Worm (Caenorhabditis elegans) whole organism, L4/young adult: ENCODE measurements around the gene srh-269.

ENCODE experiments used
- W03F9.2 ChIP-seq: fragments of 150-350 bp; optimal IDR thresholded peaks from 2 replicates; lab custom pipeline; 2014; ENCODE audit warnings: missing biosample characterization, missing genetic modification characterization
- dao-5 ChIP-seq: sonication (generic microtip); optimal IDR thresholded peaks from 2 replicates; lab custom pipeline; 2016; ENCODE audit warnings: missing genotype, missing genetic modification characterization, moderate library complexity, missing compliant biosample characterization
- him-1 ChIP-seq: sonication (generic microtip); optimal IDR thresholded peaks from 2 replicates; lab custom pipeline; 2016; ENCODE audit warnings: missing genotype, missing genetic modification reagents, missing genetic modification characterization, missing compliant biosample characterization

The srh-269 gene

ce11 chrV:16606313-16606712, 14.5 kb upstream of the srh-269 start, which contains the start of gene Y32B12C.1:
Gene Y32B12C.1, plus strand, starts transcription at chrV:16606613.
- TF ChIP-seq W03F9.2 (no peak), him-1 (tag; lab: Kevin White, UChicago) (no peak), dao-5 (tag; lab: Kevin White, UChicago) (no peak)

- TF ChIP-seq him-1 (tag; lab: Kevin White, UChicago) (no peak), W03F9.2 (no peak), dao-5 (tag; lab: Kevin White, UChicago) (no peak)
These were observed 13.6 kb upstream of the srh-269 start for ce11 chrV:16605463-16605862.

DNA sequence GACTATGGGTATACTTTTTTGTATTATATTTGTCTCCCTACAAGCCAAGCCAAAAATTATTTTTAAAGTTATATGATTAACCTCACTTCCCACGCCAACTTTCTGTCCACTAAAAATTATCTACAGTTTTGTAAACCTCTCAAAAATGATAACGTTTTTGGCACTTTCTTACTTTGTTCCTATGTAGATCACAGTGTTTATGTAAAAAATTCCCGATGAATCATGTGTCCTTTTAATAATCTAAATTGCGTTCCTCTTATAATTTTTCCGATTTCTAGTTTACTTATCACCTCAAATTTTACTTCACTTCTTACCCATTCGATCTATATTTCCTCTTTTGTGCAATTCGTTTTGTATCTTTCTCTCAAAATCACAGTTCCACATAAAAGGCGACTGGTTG, 12.5 kb upstream of the srh-269 start:
- TF ChIP-seq him-1 (tag; lab: Kevin White, UChicago) (no peak), dao-5 (tag; lab: Kevin White, UChicago) (no peak), W03F9.2 (no peak)

DNA sequence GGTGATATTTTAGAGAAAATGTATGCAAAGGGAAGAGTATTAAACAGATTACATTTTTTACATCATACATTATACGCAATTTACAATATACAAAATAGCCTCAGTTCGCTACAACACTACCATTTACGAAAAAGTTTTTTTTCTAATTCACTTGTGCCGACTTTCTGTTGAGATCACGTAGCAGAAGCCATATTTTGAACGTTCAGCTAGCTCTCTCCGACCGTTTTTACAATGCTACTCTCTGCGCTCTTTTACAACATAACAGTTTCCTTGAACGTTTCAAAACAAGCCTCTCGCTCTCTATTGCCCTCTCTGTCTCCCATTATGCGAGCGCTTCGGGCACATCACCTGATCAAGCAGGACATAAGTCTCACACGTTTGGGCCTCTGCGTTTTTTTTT, 11.3 kb upstream of the srh-269 start, which contains the start of gene T03E6.8:
Gene T03E6.8, minus strand, starts transcription at position 101 of the 400 bp plus-strand sequence.
- no peak for TF ChIP-seq W03F9.2
- TF ChIP-seq dao-5 (tag; lab: Kevin White, UChicago) = no peak
- TF ChIP-seq him-1 (tag; lab: Kevin White, UChicago) = no peak

DNA sequence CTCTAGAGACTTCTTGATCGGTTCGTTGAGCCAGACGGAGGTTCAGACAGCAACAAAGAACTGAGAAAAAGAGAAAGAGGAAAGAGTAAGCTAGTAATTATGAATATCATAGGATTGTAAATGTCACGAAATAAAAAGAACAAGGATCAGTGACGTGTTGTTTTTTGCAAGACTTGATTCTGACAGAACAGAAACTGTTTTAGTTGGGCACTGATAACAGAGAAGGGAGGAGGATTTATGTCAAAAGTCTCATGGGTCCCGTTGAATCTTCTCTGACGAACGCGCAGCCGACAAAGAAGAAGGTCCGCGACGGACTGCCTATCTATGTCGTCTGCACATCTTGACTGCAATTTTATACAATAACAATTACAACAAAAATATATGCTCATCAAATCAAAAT, 8.8 kb upstream of the srh-269 start, which contains the start of gene T03E6.9:
Gene T03E6.9, minus strand, starts transcription at position 101 of the 400 bp plus-strand sequence.
- TF ChIP-seq W03F9.2 (no peak), him-1 (tag; lab: Kevin White, UChicago) (no peak), dao-5 (tag; lab: Kevin White, UChicago) (no peak)

ce11 chrV:16599835-16600234, 8.0 kb upstream of the srh-269 start:
- no peak for TF ChIP-seq him-1 (tag; lab: Kevin White, UChicago)
- no peak for TF ChIP-seq W03F9.2
- no peak for TF ChIP-seq dao-5 (tag; lab: Kevin White, UChicago)

ce11 chrV:16598437-16598836, 6.6 kb upstream of the srh-269 start:
- TF ChIP-seq dao-5 (tag; lab: Kevin White, UChicago) (no peak), W03F9.2 (no peak), him-1 (tag; lab: Kevin White, UChicago) (no peak)

- no peak for TF ChIP-seq dao-5 (tag; lab: Kevin White, UChicago)
- TF ChIP-seq him-1 (tag; lab: Kevin White, UChicago) = no peak
- no peak for TF ChIP-seq W03F9.2
These were observed 4.3 kb upstream of the srh-269 start for ce11 chrV:16596102-16596501.

- TF ChIP-seq dao-5 (tag; lab: Kevin White, UChicago) (no peak), him-1 (tag; lab: Kevin White, UChicago) (no peak), W03F9.2 (no peak)
These were observed 3.4 kb upstream of the srh-269 start, which contains the start of gene cpl-1 for ce11 chrV:16595140-16595791. Gene cpl-1, minus strand, starts transcription at chrV:16595346.

DNA sequence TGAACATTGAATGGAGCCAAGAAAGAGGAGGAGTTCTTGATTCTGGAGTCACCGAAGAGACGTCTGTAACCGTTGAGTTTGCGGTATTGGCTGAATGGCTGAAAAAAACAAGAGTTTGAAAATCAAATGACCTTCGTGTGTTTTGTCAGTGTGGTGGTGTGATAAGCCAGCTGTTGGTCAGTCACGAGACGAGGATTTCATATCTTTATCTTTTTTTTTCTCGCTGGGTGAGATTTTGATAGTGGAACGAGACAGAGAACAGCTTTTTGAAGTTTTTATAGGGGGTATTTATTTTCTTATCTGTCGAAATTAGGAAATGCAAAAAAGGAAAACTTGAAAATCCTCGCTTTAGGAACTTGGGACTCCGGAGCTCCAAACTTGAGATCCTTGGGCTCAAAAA, 2.7 kb upstream of the srh-269 start:
- TF ChIP-seq dao-5 (tag; lab: Kevin White, UChicago) (no peak), him-1 (tag; lab: Kevin White, UChicago) (no peak), W03F9.2 (no peak)

ce11 chrV:16593792-16594059, 1.9 kb upstream of the srh-269 start:
- TF ChIP-seq him-1 (tag; lab: Kevin White, UChicago) = no peak
- TF ChIP-seq W03F9.2 = no peak
- TF ChIP-seq dao-5 (tag; lab: Kevin White, UChicago) = no peak

- TF ChIP-seq W03F9.2 (no peak), dao-5 (tag; lab: Kevin White, UChicago) (no peak), him-1 (tag; lab: Kevin White, UChicago) (no peak)
These were observed 1.3 kb upstream of the srh-269 start for ce11 chrV:16592947-16593791.

DNA sequence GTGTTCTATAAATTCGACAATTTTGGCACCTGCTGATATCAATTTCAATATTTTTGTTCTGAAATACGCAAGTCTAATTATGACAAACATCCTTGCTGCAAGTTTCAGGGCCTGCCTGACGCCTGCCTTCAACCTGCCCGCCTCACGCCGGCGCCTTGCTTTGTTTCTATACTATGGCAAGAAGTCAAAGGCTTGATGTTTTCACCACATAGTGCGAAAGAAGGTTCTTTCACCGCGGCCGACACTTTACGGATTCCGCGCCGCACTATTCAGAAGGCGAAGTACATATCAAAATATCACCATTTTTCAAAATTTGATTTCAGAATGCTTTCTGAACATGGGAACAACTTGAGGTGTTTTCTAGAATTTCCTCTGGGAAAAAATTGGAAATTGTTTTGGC, 2.4 kb downstream of the srh-269 start:
- no peak for TF ChIP-seq him-1 (tag; lab: Kevin White, UChicago)
- no peak for TF ChIP-seq dao-5 (tag; lab: Kevin White, UChicago)
- no peak for TF ChIP-seq W03F9.2

- TF ChIP-seq W03F9.2 = no peak
- TF ChIP-seq dao-5 (tag; lab: Kevin White, UChicago) = no peak
- TF ChIP-seq him-1 (tag; lab: Kevin White, UChicago) = no peak
These were observed 3.4 kb downstream of the srh-269 start, which contains the start of gene srw-73 for ce11 chrV:16588428-16588827. Gene srw-73, minus strand, starts transcription at chrV:16588528.
